Worm (Caenorhabditis elegans): Measurements from ENCODE around the gene C14B9.8.

The C14B9.8 gene

ce11 chrIII:8190505-8190904 is 46.1 kb upstream of the C14B9.8 start, which contains the start of gene C50C3.19:
C50C3.19 (plus strand) TSS chrIII:8190805.
- TF ChIP-seq F39B2.1 (GFP tag; IDR thresholded peaks at IDR 0.05), result no peak

- TF ChIP-seq ztf-28 (GFP tag; IDR thresholded peaks at IDR 0.05) (no peak), sea-2 (GFP tag; IDR thresholded peaks at IDR 0.05) (no peak), dpl-1 (GFP tag; optimal IDR thresholded peaks at IDR 0.05) (no peak), pbrm-1 (GFP tag; IDR thresholded peaks at IDR 0.05) (no peak), F52B5.7 (tag; optimal IDR thresholded peaks at IDR 0.05) (no peak), egrh-3 (GFP tag; IDR thresholded peaks at IDR 0.05) (no peak), dox-1 (GFP tag; IDR thresholded peaks at IDR 0.05) (no peak), F57A8.1 (GFP tag; optimal IDR thresholded peaks at IDR 0.05) (no peak), ZK185.1 (tag; optimal IDR thresholded peaks at IDR 0.05; ENCODE audit: poor library complexity, severe bottlenecking) (no peak), ztf-3 (GFP tag; optimal IDR thresholded peaks at IDR 0.05) (no peak), attf-3 (GFP tag; conservative IDR thresholded peaks at IDR 0.05) (no peak), athp-1 (tag; optimal IDR thresholded peaks at IDR 0.05) (no peak), tbp1 (GFP tag; optimal IDR thresholded peaks at IDR 0.05) (no peak), ceh-40 (GFP tag; IDR thresholded peaks at IDR 0.05) (no peak), cebp-2 (GFP tag; IDR thresholded peaks at IDR 0.05) (no peak)
These were observed 40.7 kb upstream of the C14B9.8 start for ce11 chrIII:8185130-8185529.

- TF ChIP-seq madf-6 (GFP tag; IDR thresholded peaks at IDR 0.05), result no peak
- no peak for TF ChIP-seq sdz-38 (tag; optimal IDR thresholded peaks at IDR 0.05)
- TF ChIP-seq atf-7 (tag; optimal IDR thresholded peaks at IDR 0.05), result no peak
- TF ChIP-seq ztf-3 (GFP tag; optimal IDR thresholded peaks at IDR 0.05), result no peak
- TF ChIP-seq pha-4 (tag; optimal IDR thresholded peaks at IDR 0.05), result no peak
These were observed 38.1 kb upstream of the C14B9.8 start for ce11 chrIII:8182573-8182972.

DNA sequence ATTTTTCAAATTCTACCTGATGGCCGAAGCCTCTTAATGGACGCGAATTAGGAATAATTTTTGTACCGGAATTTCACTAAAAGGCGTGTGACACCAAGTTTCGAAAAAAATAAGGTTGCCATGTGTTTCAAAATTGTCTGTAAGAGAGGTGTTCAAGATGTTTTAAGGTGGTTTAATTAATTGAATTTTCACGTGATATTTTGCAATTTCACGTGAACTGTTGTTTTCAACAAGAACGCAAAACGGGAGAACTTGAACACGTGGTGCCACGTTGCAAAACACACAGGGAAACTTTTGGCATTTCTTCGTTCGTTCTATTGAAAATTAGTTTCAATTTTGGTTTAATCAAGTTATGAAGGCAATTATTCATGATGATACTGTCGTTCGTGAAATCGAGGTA is 37.2 kb upstream of the C14B9.8 start, which contains the start of gene spc-2:
spc-2 (plus strand) TSS at position 301 of the 400 bp plus-strand sequence.
- no peak for TF ChIP-seq F22D6.2 (tag; optimal IDR thresholded peaks at IDR 0.05)
- no peak for TF ChIP-seq madf-8 (GFP tag; conservative IDR thresholded peaks at IDR 0.05)
- TF ChIP-seq ztf-3 (GFP tag; optimal IDR thresholded peaks at IDR 0.05), result no peak

DNA sequence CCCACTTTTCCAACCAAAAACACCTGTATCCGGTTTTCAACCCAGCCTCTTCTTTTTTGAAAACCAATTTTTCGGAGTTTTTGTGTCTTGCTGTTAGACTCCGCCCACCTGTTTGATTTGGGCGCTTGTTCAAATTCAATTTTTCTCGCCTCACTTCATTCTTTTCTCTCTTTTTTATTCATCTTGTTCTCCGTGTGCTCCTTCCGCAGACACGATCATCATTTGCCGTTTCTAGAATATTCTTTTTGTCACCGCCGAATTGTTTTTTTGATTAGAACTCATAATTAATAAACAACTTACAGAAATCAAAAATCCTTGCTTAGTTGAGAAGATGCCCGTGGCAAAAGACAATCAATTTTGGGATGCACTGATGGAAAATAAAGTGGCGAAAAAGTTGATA is 34.5 kb upstream of the C14B9.8 start, which contains the start of gene C50C3.5:
C50C3.5 (plus strand) TSS at position 301 of the 400 bp plus-strand sequence.
- TF ChIP-seq B0261.1 (tag; optimal IDR thresholded peaks at IDR 0.05) (no peak), bed-1 (GFP tag; IDR thresholded peaks at IDR 0.05) (no peak), hmg-1.2 (GFP tag; IDR thresholded peaks at IDR 0.05) (no peak), ztf-6 (GFP tag; IDR thresholded peaks at IDR 0.05) (no peak), akir-1 (GFP tag; optimal IDR thresholded peaks at IDR 0.05) (no peak), Y56A3A.18 (GFP tag; IDR thresholded peaks at IDR 0.05) (no peak), ztf-26 (tag; optimal IDR thresholded peaks at IDR 0.05) (no peak), F52B5.7 (tag; optimal IDR thresholded peaks at IDR 0.05) (no peak), hmg-20 (GFP tag; IDR thresholded peaks at IDR 0.05) (no peak)

DNA sequence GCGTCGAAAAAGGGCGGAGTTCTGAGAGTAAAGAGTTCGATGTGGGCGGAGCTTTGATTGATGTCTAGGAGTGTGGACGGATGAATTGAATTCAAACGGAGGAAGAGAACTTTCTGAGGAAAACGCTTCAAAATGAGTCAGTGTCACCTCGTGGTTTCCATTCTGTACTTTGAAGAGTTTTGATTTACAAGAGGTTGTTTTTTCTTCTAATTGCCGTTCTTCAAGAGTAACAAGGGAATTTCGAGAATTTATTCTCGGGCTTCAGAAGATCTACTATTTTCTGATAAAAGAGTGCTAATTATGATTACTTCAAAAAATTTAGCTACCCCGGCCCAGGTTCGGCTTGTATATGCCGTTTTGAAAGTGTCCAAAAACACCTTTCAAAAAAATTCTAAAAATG is 31.8 kb upstream of the C14B9.8 start, which contains the start of gene C50C3.12:
C50C3.12 (plus strand) TSS at position 301 of the 400 bp plus-strand sequence.
- TF ChIP-seq Y95B8A.8 (GFP tag; IDR thresholded peaks at IDR 0.05) (no peak), C17E4.6 (GFP tag; IDR thresholded peaks at IDR 0.05) (no peak), ets-4 (GFP tag; optimal IDR thresholded peaks at IDR 0.05) (no peak), attf-6 (GFP tag; IDR thresholded peaks at IDR 0.05) (no peak), F33H1.4 (GFP tag; IDR thresholded peaks at IDR 0.05) (no peak), B0019.2 (GFP tag; conservative IDR thresholded peaks at IDR 0.05) (no peak), egl-44 (GFP tag; IDR thresholded peaks at IDR 0.05) (no peak), F39B2.1 (GFP tag; IDR thresholded peaks at IDR 0.05) (no peak), nhr-120 (GFP tag; IDR thresholded peaks at IDR 0.05) (no peak), fkh-3 (tag; optimal IDR thresholded peaks at IDR 0.05) (no peak), K11D2.4 (GFP tag; IDR thresholded peaks at IDR 0.05) (no peak)
